Worm (Caenorhabditis elegans): Measurements from ENCODE around the gene Y39H10A.1.
A peak's percentile ranks its signal among the peaks of the same experiment; 100 is the strongest.

Gene Y39H10A.1

DNA sequence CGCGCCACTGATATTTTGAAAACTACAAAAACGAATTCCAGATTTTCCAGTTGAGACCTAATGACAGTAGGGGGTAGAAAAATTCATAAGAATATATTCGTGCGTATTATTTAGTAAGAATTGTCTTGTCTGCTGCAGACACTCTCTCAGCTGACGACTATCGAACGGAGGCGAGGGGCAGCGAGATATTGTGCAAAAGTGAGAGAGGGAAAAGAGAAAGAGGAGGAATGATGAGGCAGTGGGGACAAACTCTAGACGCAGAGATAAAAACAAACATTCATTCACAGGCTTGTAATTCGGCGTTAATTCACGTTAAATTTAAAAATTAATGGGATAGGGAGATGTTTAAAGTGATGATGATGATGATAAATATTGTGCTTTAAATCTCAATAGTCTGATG is 10.1 kb upstream of the Y39H10A.1 start, which contains the start of gene gid-7 (continued):
- TF ChIP-seq skn-1 (tag; optimal IDR thresholded peaks at IDR 0.05) (peak; percentile 17), hpl-2 (GFP tag; optimal IDR thresholded peaks at IDR 0.05) (no peak), nhr-47 (tag; optimal IDR thresholded peaks at IDR 0.05) (peak; percentile 40), snu-23 (GFP tag; optimal IDR thresholded peaks at IDR 0.05) (peak; percentile 67), nhr-85 (tag) (peak; percentile 66), egl-13 (tag; optimal IDR thresholded peaks at IDR 0.05) (no peak), hlh-4 (tag; optimal IDR thresholded peaks at IDR 0.05) (no peak), unc-30 (tag; optimal IDR thresholded peaks at IDR 0.05) (no peak), lsy-2 (tag; optimal IDR thresholded peaks at IDR 0.05) (peak; percentile 36 to 45), F16B12.6 (tag; optimal IDR thresholded peaks at IDR 0.05) (no peak), nhr-28 (tag; optimal IDR thresholded peaks at IDR 0.05) (no peak), nhr-19 (GFP tag; conservative IDR thresholded peaks at IDR 0.05) (no peak), ceh-82 (tag; optimal IDR thresholded peaks at IDR 0.05) (no peak), unc-130 (tag; optimal IDR thresholded peaks at IDR 0.05) (no peak), nhr-20 (tag; optimal IDR thresholded peaks at IDR 0.05) (peak; percentile 59), xbp-1 (tag; optimal IDR thresholded peaks at IDR 0.05) (peak; percentile 35), irx-1 (tag; optimal IDR thresholded peaks at IDR 0.05) (peak; percentile 8), tlp-1 (tag; optimal IDR thresholded peaks at IDR 0.05) (no peak), nhr-90 (tag; optimal IDR thresholded peaks at IDR 0.05; ENCODE audit: poor library complexity) (no peak), fkh-4 (tag; optimal IDR thresholded peaks at IDR 0.05; ENCODE audit: borderline replicate concordance) (no peak), aly-2 (tag; optimal IDR thresholded peaks at IDR 0.05) (no peak), unc-98 (GFP tag; IDR thresholded peaks at IDR 0.05) (no peak), mef-2 (tag; optimal IDR thresholded peaks at IDR 0.05) (no peak), pag-3 (tag; optimal IDR thresholded peaks at IDR 0.05; ENCODE audit: borderline replicate concordance, insufficient read depth) (no peak), lin-35 (GFP tag; optimal IDR thresholded peaks at IDR 0.05) (peak; percentile 56 to 61), ztf-4 (tag; optimal IDR thresholded peaks at IDR 0.05) (no peak), egl-27 (tag; optimal IDR thresholded peaks at IDR 0.05) (no peak), ceh-88 (GFP tag; IDR thresholded peaks at IDR 0.05) (no peak), grh-1 (GFP tag; IDR thresholded peaks at IDR 0.05) (no peak), alr-1 (tag; optimal IDR thresholded peaks at IDR 0.05; ENCODE audit: borderline replicate concordance) (no peak)

DNA sequence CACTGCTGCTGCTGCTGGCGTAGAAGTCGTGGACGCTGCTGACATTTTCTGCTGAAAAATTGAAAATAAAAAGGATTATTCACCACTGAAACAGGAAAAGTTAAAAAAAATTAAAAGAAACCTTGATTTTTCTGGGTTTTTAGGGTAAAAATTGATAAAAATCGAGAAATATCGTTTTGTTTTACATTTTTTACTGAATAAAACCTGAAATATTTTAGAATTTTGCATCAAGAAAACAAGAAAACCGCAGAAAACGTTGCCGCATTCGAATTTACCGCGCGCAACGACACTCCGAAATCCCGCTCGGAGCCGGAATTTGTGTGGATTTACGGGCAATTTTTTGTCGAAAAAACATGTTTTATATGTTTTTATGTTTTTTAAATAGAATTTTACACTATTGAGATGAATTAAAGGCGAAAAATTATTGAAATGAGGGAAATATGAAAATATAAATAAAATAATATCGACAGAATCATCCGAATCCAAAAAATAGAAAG is 7.5 kb upstream of the Y39H10A.1 start, which contains the start of gene chk-1:
Gene chk-1 (minus strand): TSS at position 51 of the 497 bp plus-strand sequence.
- TF ChIP-seq nhr-20 (tag; optimal IDR thresholded peaks at IDR 0.05) (peak; percentile 69), nhr-28 (tag; optimal IDR thresholded peaks at IDR 0.05) (no peak), nhr-85 (tag) (peak; percentile 77), nhr-84 (tag; optimal IDR thresholded peaks at IDR 0.05) (no peak), ceh-82 (tag; optimal IDR thresholded peaks at IDR 0.05) (peak; percentile 55 to 59 (median 57)), xbp-1 (tag; optimal IDR thresholded peaks at IDR 0.05) (peak; percentile 67), nhr-19 (GFP tag; conservative IDR thresholded peaks at IDR 0.05) (peak; percentile 60), nhr-47 (tag; optimal IDR thresholded peaks at IDR 0.05) (peak; percentile 76), tlp-1 (tag; optimal IDR thresholded peaks at IDR 0.05) (no peak), mef-2 (tag; optimal IDR thresholded peaks at IDR 0.05) (peak; percentile 13), hlh-4 (tag; optimal IDR thresholded peaks at IDR 0.05) (no peak), sup-37 (GFP tag; optimal IDR thresholded peaks at IDR 0.05) (no peak), nhr-237 (tag; optimal IDR thresholded peaks at IDR 0.05) (no peak), pag-3 (tag; optimal IDR thresholded peaks at IDR 0.05; ENCODE audit: borderline replicate concordance, insufficient read depth) (no peak), efl-1 (optimal IDR thresholded peaks at IDR 0.05) (peak; percentile 61 to 94), efl-1 (GFP tag; optimal IDR thresholded peaks at IDR 0.05 in 1 of 2) (peak; percentile 94 to 99), jun-1 (tag; optimal IDR thresholded peaks at IDR 0.05) (peak; percentile 6), lin-15B (tag; optimal IDR thresholded peaks at IDR 0.05) (peak; percentile 72), hpl-2 (GFP tag; optimal IDR thresholded peaks at IDR 0.05) (no peak), nhr-76 (tag; optimal IDR thresholded peaks at IDR 0.05) (no peak), hlh-17 (GFP tag; optimal IDR thresholded peaks at IDR 0.05; ENCODE audit: borderline replicate concordance) (no peak), lin-14 (GFP tag; optimal IDR thresholded peaks at IDR 0.05) (peak; percentile 86), pax-3 (tag; optimal IDR thresholded peaks at IDR 0.05) (no peak), mab-9 (GFP tag; IDR thresholded peaks at IDR 0.05) (no peak), C34B4.2 (tag; optimal IDR thresholded peaks at IDR 0.05) (no peak), ceh-63 (GFP tag; optimal IDR thresholded peaks at IDR 0.05) (no peak), lir-3 (tag; optimal IDR thresholded peaks at IDR 0.05; ENCODE audit: poor library complexity) (no peak), C04F5.9 (tag; optimal IDR thresholded peaks at IDR 0.05) (no peak), aly-2 (tag; optimal IDR thresholded peaks at IDR 0.05) (peak; percentile 4), egl-13 (tag; optimal IDR thresholded peaks at IDR 0.05) (peak; percentile 46), aha-1 (tag; optimal IDR thresholded peaks at IDR 0.05) (no peak), lin-35 (GFP tag; optimal IDR thresholded peaks at IDR 0.05) (peak; percentile 91 to 96), ces-1 (GFP tag; optimal IDR thresholded peaks at IDR 0.05) (no peak), nhr-11 (tag; optimal IDR thresholded peaks at IDR 0.05) (no peak), ets-5 (GFP tag; IDR thresholded peaks at IDR 0.05) (no peak)

All from whole organism, L1 larva.